Fruit fly (Drosophila melanogaster): ENCODE data around the gene Mrtf.

Gene Mrtf

dm6 chr3L:2805137-2805955 lies 39.0 kb upstream of the Mrtf start:
- TF ChIP-seq CG12768 (GFP tag; optimal IDR thresholded peaks at IDR 0.05) (no peak), Hr96 (GFP tag; optimal IDR thresholded peaks at IDR 0.05) (peak; percentile 8), CG7101 (tag; optimal IDR thresholded peaks at IDR 0.05) (no peak), pad (GFP tag; optimal IDR thresholded peaks at IDR 0.05) (peak; percentile 30), toe (GFP tag; optimal IDR thresholded peaks at IDR 0.05) (peak; percentile 33), Crg-1 (GFP tag; optimal IDR thresholded peaks at IDR 0.05) (no peak), tj (GFP tag; optimal IDR thresholded peaks at IDR 0.05) (peak; percentile 96), ovo (GFP tag; optimal IDR thresholded peaks at IDR 0.05) (peak; percentile 27), Mnt (GFP tag; optimal IDR thresholded peaks at IDR 0.05) (peak; percentile 1), CG33017 (tag; optimal IDR thresholded peaks at IDR 0.05) (no peak), CG7045 (GFP tag; optimal IDR thresholded peaks at IDR 0.05) (peak; percentile 13), bab1 (GFP tag; optimal IDR thresholded peaks at IDR 0.05) (no peak), kay (GFP tag; ENCODE audit: borderline replicate concordance) (peak; percentile 85), Clk (GFP tag; optimal IDR thresholded peaks at IDR 0.05) (no peak), CG1620 (GFP tag; optimal IDR thresholded peaks at IDR 0.05) (no peak), cnc (optimal IDR thresholded peaks at IDR 0.05) (no peak), CG11617 (GFP tag; optimal IDR thresholded peaks at IDR 0.05) (peak; percentile 63), CG14711 (tag; optimal IDR thresholded peaks at IDR 0.05) (no peak), cic (GFP tag; optimal IDR thresholded peaks at IDR 0.05) (peak; percentile 71), CG5204 (GFP tag; optimal IDR thresholded peaks at IDR 0.05) (no peak)

DNA sequence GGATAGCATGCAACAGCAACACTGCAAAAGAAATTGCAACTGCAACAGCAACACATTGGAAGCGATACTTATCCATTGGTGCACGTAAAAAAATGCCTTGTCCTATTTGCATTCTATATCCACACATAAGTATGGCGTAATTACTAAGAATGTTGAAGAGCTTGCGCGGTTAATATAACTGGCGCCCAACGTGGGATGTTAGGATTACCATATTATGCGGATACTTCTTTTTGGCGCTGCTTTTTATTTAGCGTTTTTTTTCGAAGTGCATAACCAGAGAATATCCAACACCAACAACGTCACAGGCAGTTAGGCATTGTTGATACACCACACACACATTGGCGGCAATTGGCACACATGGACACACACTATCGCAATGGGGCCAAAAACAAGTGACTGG lies 35.7 kb upstream of the Mrtf start:
- TF ChIP-seq ovo (GFP tag; optimal IDR thresholded peaks at IDR 0.05) (no peak), bab1 (GFP tag; optimal IDR thresholded peaks at IDR 0.05) (no peak), CG5204 (GFP tag; optimal IDR thresholded peaks at IDR 0.05) (no peak), kay (GFP tag; ENCODE audit: borderline replicate concordance) (no peak), CG7045 (GFP tag; optimal IDR thresholded peaks at IDR 0.05) (no peak), CG14711 (tag; optimal IDR thresholded peaks at IDR 0.05) (no peak), cnc (optimal IDR thresholded peaks at IDR 0.05) (no peak), CG1620 (GFP tag; optimal IDR thresholded peaks at IDR 0.05) (no peak), Hr96 (GFP tag; optimal IDR thresholded peaks at IDR 0.05) (no peak), Mnt (GFP tag; optimal IDR thresholded peaks at IDR 0.05) (no peak), pad (GFP tag; optimal IDR thresholded peaks at IDR 0.05) (no peak), CG12768 (GFP tag; optimal IDR thresholded peaks at IDR 0.05) (no peak)

DNA sequence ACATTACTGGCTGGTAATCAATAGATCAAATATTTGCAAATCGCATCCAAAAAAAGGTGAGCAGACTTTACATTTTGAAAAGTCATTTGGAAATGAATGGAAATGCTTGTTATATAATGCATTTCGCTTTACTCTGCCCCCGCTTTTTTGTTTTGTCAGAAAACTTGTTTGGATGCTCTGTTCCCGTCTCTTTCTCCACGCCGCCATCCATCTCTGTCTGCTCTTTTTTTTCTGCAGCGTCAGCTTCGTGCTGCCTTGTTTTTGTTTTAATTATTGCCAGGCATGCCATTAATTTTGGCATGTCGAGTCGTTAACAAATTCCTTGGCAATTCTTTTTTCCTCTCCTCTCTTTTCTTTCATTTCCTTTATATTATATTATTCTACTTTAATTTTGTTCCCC lies 35.0 kb upstream of the Mrtf start:
- TF ChIP-seq tj (GFP tag; optimal IDR thresholded peaks at IDR 0.05) (peak; percentile 55), toe (GFP tag; optimal IDR thresholded peaks at IDR 0.05) (no peak)

DNA sequence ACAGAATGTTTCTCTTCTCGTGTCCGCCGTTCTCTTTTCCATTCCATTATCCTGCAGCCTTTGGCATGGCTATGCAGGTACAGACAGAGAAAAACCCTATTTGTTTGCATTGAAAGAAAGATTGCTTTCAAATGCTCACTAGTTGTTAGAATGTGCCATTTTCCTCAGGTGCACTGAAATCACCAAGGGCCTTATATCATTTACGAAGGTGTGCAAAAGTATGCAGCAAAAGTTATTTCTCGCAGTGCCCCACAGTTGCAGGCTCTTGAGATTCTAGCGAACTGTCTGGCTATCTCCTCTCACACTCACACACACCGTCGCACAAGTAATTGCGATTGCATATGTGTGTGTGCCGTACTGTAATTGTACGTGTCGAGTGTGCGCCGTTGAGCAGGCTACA lies 34.0 kb upstream of the Mrtf start:
- TF ChIP-seq CG14711 (tag; optimal IDR thresholded peaks at IDR 0.05) (peak; percentile 27), Clk (GFP tag; optimal IDR thresholded peaks at IDR 0.05) (peak; percentile 36), CG12768 (GFP tag; optimal IDR thresholded peaks at IDR 0.05) (peak; percentile 33), CG7101 (tag; optimal IDR thresholded peaks at IDR 0.05) (peak; percentile 20), Mnt (GFP tag; optimal IDR thresholded peaks at IDR 0.05) (no peak), CG11617 (GFP tag; optimal IDR thresholded peaks at IDR 0.05) (no peak), CG33017 (tag; optimal IDR thresholded peaks at IDR 0.05) (peak; percentile 56), ovo (GFP tag; optimal IDR thresholded peaks at IDR 0.05) (no peak), CG5204 (GFP tag; optimal IDR thresholded peaks at IDR 0.05) (peak; percentile 63), Hr96 (GFP tag; optimal IDR thresholded peaks at IDR 0.05) (peak; percentile 35), CG7045 (GFP tag; optimal IDR thresholded peaks at IDR 0.05) (peak; percentile 60), toe (GFP tag; optimal IDR thresholded peaks at IDR 0.05) (peak; percentile 40)

- TF ChIP-seq cic (GFP tag; optimal IDR thresholded peaks at IDR 0.05) (peak; percentile 94), Mnt (GFP tag; optimal IDR thresholded peaks at IDR 0.05) (peak; percentile 79), CG7101 (tag; optimal IDR thresholded peaks at IDR 0.05) (peak; percentile 75), CG11617 (GFP tag; optimal IDR thresholded peaks at IDR 0.05) (peak; percentile 55), kay (GFP tag; ENCODE audit: borderline replicate concordance) (peak; percentile 99), pad (GFP tag; optimal IDR thresholded peaks at IDR 0.05) (peak; percentile 68), Clk (GFP tag; optimal IDR thresholded peaks at IDR 0.05) (peak; percentile 83), bab1 (GFP tag; optimal IDR thresholded peaks at IDR 0.05) (peak; percentile 2), CG33017 (tag; optimal IDR thresholded peaks at IDR 0.05) (peak; percentile 86), CG5204 (GFP tag; optimal IDR thresholded peaks at IDR 0.05) (peak; percentile 76), ovo (GFP tag; optimal IDR thresholded peaks at IDR 0.05) (peak; percentile 58), CG14711 (tag; optimal IDR thresholded peaks at IDR 0.05) (peak; percentile 53), CG7045 (GFP tag; optimal IDR thresholded peaks at IDR 0.05) (peak; percentile 90), Crg-1 (GFP tag; optimal IDR thresholded peaks at IDR 0.05) (peak; percentile 72), CG12768 (GFP tag; optimal IDR thresholded peaks at IDR 0.05) (peak; percentile 96), Hr96 (GFP tag; optimal IDR thresholded peaks at IDR 0.05) (peak; percentile 86), CG1620 (GFP tag; optimal IDR thresholded peaks at IDR 0.05) (peak; percentile 33), cnc (optimal IDR thresholded peaks at IDR 0.05) (no peak), toe (GFP tag; optimal IDR thresholded peaks at IDR 0.05) (peak; percentile 78), tj (GFP tag; optimal IDR thresholded peaks at IDR 0.05) (peak; percentile 58)
Measured at dm6 chr3L:2799110-2799618, 32.8 kb upstream of the Mrtf start.

DNA sequence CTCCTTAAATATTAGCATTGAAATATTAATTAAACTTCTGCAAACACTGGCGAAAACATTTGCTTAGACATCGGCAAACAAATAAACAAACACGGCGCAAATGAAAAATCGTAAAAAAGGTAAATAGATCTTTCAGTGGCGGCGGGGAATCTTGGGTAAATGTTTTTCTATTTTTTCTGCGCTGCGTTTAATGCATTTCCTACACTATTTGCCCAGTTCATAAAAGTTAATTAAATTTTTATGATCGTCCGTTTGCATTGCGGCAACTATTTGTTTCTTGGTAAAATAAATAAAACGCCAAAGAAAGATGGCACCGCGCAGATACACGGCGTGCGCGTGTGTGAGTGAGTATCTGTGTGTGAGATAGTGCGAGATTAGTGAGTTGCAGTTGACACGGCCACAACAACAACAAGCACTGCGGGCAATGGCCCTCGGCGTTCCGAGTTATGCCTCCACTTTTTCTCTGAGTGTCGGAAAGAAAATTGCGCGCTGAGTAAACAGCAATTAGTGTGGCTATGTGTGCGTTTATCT lies 32.2 kb upstream of the Mrtf start:
- TF ChIP-seq CG5204 (GFP tag; optimal IDR thresholded peaks at IDR 0.05) (peak; percentile 74), Clk (GFP tag; optimal IDR thresholded peaks at IDR 0.05) (peak; percentile 33), CG11617 (GFP tag; optimal IDR thresholded peaks at IDR 0.05) (peak; percentile 75), ovo (GFP tag; optimal IDR thresholded peaks at IDR 0.05) (no peak), Crg-1 (GFP tag; optimal IDR thresholded peaks at IDR 0.05) (peak; percentile 47), pad (GFP tag; optimal IDR thresholded peaks at IDR 0.05) (peak; percentile 19), kay (GFP tag; ENCODE audit: borderline replicate concordance) (peak; percentile 91), toe (GFP tag; optimal IDR thresholded peaks at IDR 0.05) (peak; percentile 56), CG1620 (GFP tag; optimal IDR thresholded peaks at IDR 0.05) (peak; percentile 2), CG12768 (GFP tag; optimal IDR thresholded peaks at IDR 0.05) (peak; percentile 71), cic (GFP tag; optimal IDR thresholded peaks at IDR 0.05) (peak; percentile 85), CG7045 (GFP tag; optimal IDR thresholded peaks at IDR 0.05) (peak; percentile 59), CG14711 (tag; optimal IDR thresholded peaks at IDR 0.05) (no peak), bab1 (GFP tag; optimal IDR thresholded peaks at IDR 0.05) (peak; percentile 7), cnc (optimal IDR thresholded peaks at IDR 0.05) (no peak), CG7101 (tag; optimal IDR thresholded peaks at IDR 0.05) (peak; percentile 80), tj (GFP tag; optimal IDR thresholded peaks at IDR 0.05) (no peak), CG33017 (tag; optimal IDR thresholded peaks at IDR 0.05) (peak; percentile 86), Hr96 (GFP tag; optimal IDR thresholded peaks at IDR 0.05) (peak; percentile 29), Mnt (GFP tag; optimal IDR thresholded peaks at IDR 0.05) (peak; percentile 34)

Data from whole organism, adult.